Fruit fly (Drosophila melanogaster): ENCODE data around the gene Bin1.
A peak's percentile ranks its signal among the peaks of the same experiment; 100 is the strongest.

Bin1 gene

dm6 chr3R:16221359-16222299 is 32.3 kb upstream of the Bin1 start (continued):
- TF ChIP-seq vri (GFP tag; optimal IDR thresholded peaks at IDR 0.05): no peak
- TF ChIP-seq CG7368 (GFP tag; optimal IDR thresholded peaks at IDR 0.05): no peak
- TF ChIP-seq CG32006 (GFP tag; optimal IDR thresholded peaks at IDR 0.05): peak; percentile 99
- TF ChIP-seq Ets96B (tag; optimal IDR thresholded peaks at IDR 0.05): peak; percentile 84
- peak; percentile 51 for TF ChIP-seq Eip93F (GFP tag; optimal IDR thresholded peaks at IDR 0.05)
- TF ChIP-seq Lpt (GFP tag; optimal IDR thresholded peaks at IDR 0.05): peak; percentile 80
- peak; percentile 92 for TF ChIP-seq spab (GFP tag; optimal IDR thresholded peaks at IDR 0.05)
- no peak for TF ChIP-seq CG1621 (tag; optimal IDR thresholded peaks at IDR 0.05)
- TF ChIP-seq CG9139 (GFP tag; optimal IDR thresholded peaks at IDR 0.05): peak; percentile 54
- TF ChIP-seq CG34406 (GFP tag; optimal IDR thresholded peaks at IDR 0.05): peak; percentile 88
- TF ChIP-seq Ets21C (GFP tag; optimal IDR thresholded peaks at IDR 0.05): peak; percentile 7
- TF ChIP-seq net (GFP tag; optimal IDR thresholded peaks at IDR 0.05): peak; percentile 82
- TF ChIP-seq esn (GFP tag; optimal IDR thresholded peaks at IDR 0.05): peak; percentile 85
- TF ChIP-seq achi (GFP tag; optimal IDR thresholded peaks at IDR 0.05): peak; percentile 85
- peak; percentile 87 for TF ChIP-seq acj6 (GFP tag; optimal IDR thresholded peaks at IDR 0.05)
- TF ChIP-seq CG6808 (GFP tag; optimal IDR thresholded peaks at IDR 0.05): peak; percentile 91
- TF ChIP-seq eg (GFP tag; IDR thresholded peaks at IDR 0.05): peak; percentile 72; the same call in 2 of the 3 replicates
- peak in 1 of 2 experiments; percentile 99 for TF ChIP-seq salr (GFP tag; optimal IDR thresholded peaks at IDR 0.05)
- TF ChIP-seq CG15336 (GFP tag; IDR thresholded peaks at IDR 0.05): peak; percentile 71
- peak; percentile 43; the same call in 2 of the 3 replicates for TF ChIP-seq CG6163 (GFP tag; IDR thresholded peaks at IDR 0.05)
- TF ChIP-seq dsx (GFP tag; optimal IDR thresholded peaks at IDR 0.05; ENCODE audit: poor library complexity, severe bottlenecking): peak; percentile 83
- TF ChIP-seq CG6854 (GFP tag; optimal IDR thresholded peaks at IDR 0.05): peak; percentile 61
- TF ChIP-seq fd85E (GFP tag; optimal IDR thresholded peaks at IDR 0.05): no peak

DNA sequence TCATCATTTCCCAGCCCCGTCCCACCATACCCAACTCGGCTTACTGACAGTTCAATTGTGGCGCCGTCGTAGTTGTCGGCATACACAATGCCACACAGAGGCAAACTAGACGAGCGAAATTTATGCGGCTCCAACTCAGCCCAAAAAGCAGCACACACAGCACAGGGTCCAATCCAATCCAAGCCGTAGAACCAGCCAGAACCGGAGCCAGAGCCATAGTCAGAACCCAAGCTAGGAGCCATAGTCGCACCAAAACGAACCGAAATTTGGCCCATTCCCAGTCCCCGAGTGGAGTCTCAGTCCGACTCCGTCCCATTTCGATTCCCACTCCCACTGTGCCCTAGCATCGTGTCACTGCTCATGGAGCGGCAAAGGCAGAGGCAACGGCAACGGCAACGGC is 31.5 kb upstream of the Bin1 start:
- TF ChIP-seq Sox14 (GFP tag; optimal IDR thresholded peaks at IDR 0.05) (no peak), Eip78C (GFP tag) (no peak), acj6 (GFP tag; optimal IDR thresholded peaks at IDR 0.05) (no peak), CG6792 (GFP tag; optimal IDR thresholded peaks at IDR 0.05) (no peak), CG11294 (GFP tag; IDR thresholded peaks at IDR 0.05) (no peak), Eip75B (GFP tag; optimal IDR thresholded peaks at IDR 0.05) (no peak), dsx (GFP tag; optimal IDR thresholded peaks at IDR 0.05; ENCODE audit: poor library complexity, severe bottlenecking) (no peak), CG15336 (GFP tag; IDR thresholded peaks at IDR 0.05) (no peak), net (GFP tag; optimal IDR thresholded peaks at IDR 0.05) (no peak), CG32006 (GFP tag; optimal IDR thresholded peaks at IDR 0.05) (no peak), CG11762 (GFP tag; optimal IDR thresholded peaks at IDR 0.05; ENCODE audit: insufficient read depth) (no peak), ss (GFP tag; optimal IDR thresholded peaks at IDR 0.05) (no peak), Hr39 (GFP tag; optimal IDR thresholded peaks at IDR 0.05) (no peak), CG8119 (GFP tag; IDR thresholded peaks at IDR 0.05) (no peak), CG9139 (GFP tag; optimal IDR thresholded peaks at IDR 0.05) (no peak), CG10669 (GFP tag; optimal IDR thresholded peaks at IDR 0.05) (no peak)

DNA sequence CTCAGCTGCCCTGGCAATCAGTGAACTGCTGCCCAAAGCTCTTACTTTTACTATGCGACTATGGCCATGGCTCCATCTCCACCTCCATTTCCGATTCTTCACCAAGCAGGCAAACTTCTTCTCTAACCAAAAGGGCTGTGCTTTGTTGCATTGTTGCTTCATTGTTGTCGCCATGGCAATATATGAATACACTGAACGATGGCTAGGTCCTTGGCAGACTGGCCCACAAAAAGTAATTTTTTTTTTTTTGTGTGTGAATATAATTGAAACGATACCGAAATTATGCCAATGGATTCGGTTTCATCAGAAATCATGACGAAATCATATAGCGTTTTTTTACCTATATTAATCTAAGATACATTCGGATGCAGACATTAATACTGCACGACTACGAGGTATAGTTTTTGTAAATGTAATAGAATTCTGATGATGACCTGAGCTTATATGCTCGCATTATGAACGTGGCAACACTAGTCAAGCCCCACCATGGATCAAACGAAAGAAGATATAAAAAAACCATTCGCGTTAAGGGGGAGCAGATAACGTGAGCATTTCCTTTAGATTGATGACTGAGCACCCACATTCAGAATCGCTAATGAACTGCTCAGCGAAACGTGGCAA is 30.8 kb upstream of the Bin1 start:
- TF ChIP-seq CG32006 (GFP tag; optimal IDR thresholded peaks at IDR 0.05) (peak; percentile 29), topi (GFP tag; optimal IDR thresholded peaks at IDR 0.05) (no peak), Eip78C (GFP tag) (peak; percentile 67), CG8119 (GFP tag; IDR thresholded peaks at IDR 0.05) (no peak), svp (GFP tag) (peak; percentile 67), esn (GFP tag; optimal IDR thresholded peaks at IDR 0.05) (no peak), CG15336 (GFP tag; IDR thresholded peaks at IDR 0.05) (peak; percentile 8; the same call in 1 of the 2 replicates)

Data from whole organism, prepupa.